Worm (Caenorhabditis elegans): ENCODE measurements around the gene oac-7.

The oac-7 gene

ce11 chrV:16309523-16309922 is at the start of gene oac-7:
TSS of gene oac-7 (plus strand) at chrV:16309805.
- no peak for TF ChIP-seq unc-62 (GFP tag; optimal IDR thresholded peaks at IDR 0.05)

- no peak for TF ChIP-seq unc-62 (GFP tag; optimal IDR thresholded peaks at IDR 0.05)
Observed at ce11 chrV:16266514-16266913, 43.1 kb upstream of the oac-7 start, which contains the start of gene T13F3.4. TSS of gene T13F3.4 (minus strand) at chrV:16266614.

DNA sequence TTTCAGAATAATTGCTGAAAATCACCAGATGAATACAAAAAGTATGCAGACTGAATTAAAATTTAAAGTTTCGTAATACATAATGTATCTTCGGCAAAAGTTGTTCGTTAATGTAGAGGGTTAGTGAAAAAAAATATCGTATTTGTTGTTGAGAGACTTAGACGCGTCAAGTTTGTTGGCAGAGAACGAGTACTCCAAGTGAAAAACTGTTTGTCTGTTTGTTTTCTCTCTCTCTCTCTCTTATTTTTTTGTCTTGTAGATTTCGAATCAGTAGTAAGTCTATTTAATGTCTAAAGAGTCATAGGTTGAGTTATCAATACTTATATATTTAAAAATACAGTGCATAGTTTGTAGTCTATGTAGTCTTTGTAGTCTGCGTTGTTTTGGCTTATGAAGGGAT is 40.0 kb upstream of the oac-7 start, which contains the start of the genes fbxa-2 and T13F3.8:
Gene fbxa-2, minus strand, starts transcription at position 101 of the 400 bp plus-strand sequence.
Gene T13F3.8, plus strand, starts transcription at position 245 of the 400 bp plus-strand sequence.
- no peak for TF ChIP-seq unc-62 (GFP tag; optimal IDR thresholded peaks at IDR 0.05)

DNA sequence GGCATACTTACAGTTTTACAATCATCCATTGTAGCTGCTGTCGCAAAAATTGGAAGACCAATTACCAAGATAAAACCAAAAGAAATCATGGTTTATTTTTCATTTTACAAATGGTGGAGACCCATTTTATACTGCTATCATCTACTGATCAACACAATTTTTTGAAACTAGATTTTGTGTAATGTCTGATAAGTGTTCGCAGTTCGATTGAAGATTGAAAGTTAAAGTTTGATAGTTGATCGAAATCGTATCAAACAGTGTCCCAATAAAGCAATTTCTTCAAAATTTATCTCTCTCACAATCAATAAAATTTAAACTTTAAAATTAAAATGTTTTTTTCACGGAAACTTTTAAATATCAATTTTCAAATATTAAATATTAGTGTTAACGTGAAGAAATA is 38.5 kb upstream of the oac-7 start, which contains the start of gene T13F3.6:
Gene T13F3.6, minus strand, starts transcription at position 101 of the 400 bp plus-strand sequence.
- TF ChIP-seq unc-62 (GFP tag; optimal IDR thresholded peaks at IDR 0.05) = no peak

DNA sequence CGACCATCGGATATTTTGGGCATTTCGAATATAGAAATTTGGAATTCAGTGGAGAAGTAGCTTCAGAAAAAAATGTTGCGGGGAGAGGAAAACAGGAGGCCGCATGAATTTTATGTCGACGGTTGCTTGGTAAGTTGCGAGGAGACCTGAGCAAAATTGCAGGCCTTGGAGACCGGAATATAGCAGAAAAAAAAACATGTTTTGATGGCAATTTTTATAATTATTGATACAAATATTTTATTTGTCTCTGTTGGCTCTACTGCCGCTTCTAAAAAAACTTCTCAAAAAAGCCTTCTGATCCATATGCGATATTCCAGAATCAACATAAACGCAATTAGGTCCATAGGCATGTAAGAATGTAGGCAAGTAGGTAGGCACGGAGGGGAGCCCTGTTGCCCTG is 34.3 kb upstream of the oac-7 start, which contains the start of gene pacl-1:
Gene pacl-1, minus strand, starts transcription at position 101 of the 400 bp plus-strand sequence.
- no peak for TF ChIP-seq unc-62 (GFP tag; optimal IDR thresholded peaks at IDR 0.05)

- TF ChIP-seq unc-62 (GFP tag; optimal IDR thresholded peaks at IDR 0.05) = no peak
Observed at ce11 chrV:16277918-16278317, 31.7 kb upstream of the oac-7 start, which contains the start of gene cyp-37B1. TSS of gene cyp-37B1 (plus strand) at chrV:16278116.

DNA sequence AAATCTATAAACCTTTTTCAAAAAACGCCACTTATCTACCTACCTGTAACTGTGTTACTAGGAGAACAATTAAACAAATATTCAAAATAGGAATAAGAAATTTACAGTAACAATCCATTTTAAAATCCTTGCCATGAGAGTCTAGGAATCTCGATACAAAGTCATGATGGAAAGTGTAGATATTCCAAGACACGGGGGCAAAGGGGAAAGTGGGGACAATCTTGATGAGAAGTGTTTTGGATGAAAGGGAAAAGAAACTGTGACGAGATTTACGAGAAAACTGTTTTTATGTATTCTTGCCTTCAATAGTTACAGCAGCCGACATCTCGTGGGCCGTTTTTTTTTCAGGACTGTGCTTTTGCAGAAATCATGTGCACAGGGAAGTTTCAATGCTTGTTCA is 27.5 kb upstream of the oac-7 start, which contains the start of gene F28G4.2:
Gene F28G4.2, minus strand, starts transcription at position 175 of the 400 bp plus-strand sequence.
- no peak for TF ChIP-seq unc-62 (GFP tag; optimal IDR thresholded peaks at IDR 0.05)

DNA sequence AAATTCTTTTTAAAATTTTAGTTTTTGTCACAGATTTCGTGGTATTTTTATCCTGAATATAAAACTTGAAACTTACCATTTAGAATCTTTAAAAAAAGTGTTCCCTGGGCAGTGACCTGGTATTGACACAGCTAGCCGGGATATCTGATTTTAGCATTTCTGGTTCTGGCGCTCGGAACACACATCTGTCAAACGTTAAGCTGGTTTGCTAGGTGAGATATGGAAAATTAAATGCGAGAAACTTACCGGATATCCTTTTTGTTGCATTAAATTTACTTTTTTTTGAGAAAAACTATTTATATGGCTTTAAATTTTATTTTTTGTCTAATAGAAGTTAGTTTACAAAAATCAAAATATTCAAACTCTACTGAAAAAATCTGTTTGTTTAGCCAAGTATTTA is 23.8 kb upstream of the oac-7 start, which contains the start of gene F28G4.4:
Gene F28G4.4, minus strand, starts transcription at position 101 of the 400 bp plus-strand sequence.
- TF ChIP-seq unc-62 (GFP tag; optimal IDR thresholded peaks at IDR 0.05) = no peak

DNA sequence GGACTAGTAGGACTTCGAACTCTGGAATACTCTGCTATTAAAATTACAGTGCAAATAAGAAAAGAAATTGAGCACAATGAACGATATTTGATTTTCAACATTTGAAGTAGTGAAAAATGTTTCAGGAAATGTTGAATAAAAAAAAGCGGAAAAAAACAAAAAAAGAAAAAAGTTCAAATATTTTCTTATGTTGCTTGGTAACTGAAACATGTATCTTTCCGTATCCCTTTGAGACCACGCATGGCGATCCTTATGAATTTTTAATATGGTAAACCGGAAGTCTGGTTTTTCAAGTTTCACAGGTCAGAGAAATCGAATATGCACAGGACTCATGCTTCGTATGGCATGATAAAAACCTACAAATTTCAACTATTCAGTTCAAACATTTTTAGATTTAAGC is 22.0 kb upstream of the oac-7 start, which contains the start of gene F28G4.3:
Gene F28G4.3, minus strand, starts transcription at position 101 of the 400 bp plus-strand sequence.
- no peak for TF ChIP-seq unc-62 (GFP tag; optimal IDR thresholded peaks at IDR 0.05)

DNA sequence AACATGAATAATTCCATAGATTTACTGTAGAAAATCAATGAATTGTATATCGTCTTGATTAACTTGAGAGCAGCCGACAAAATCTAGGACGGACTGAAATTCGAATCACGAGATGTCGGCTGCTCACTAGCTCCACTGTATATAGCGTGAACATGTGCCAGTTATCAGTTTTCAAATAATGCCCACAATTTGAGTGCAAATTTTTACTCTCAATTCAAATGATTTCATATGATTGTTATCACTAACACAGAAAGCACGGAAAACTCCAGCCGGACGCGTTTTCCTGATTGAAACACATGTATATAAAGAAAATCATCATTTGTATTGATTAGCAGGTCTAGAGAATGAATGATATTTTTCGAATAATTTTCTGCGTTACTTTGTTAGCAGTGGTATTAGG is 17.2 kb upstream of the oac-7 start, which contains the start of gene oac-5:
Gene oac-5, plus strand, starts transcription at position 301 of the 400 bp plus-strand sequence.
- no peak for TF ChIP-seq unc-62 (GFP tag; optimal IDR thresholded peaks at IDR 0.05)

- no peak for TF ChIP-seq unc-62 (GFP tag; optimal IDR thresholded peaks at IDR 0.05)
Observed at ce11 chrV:16297070-16297469, 12.5 kb upstream of the oac-7 start, which contains the start of gene srbc-83. TSS of gene srbc-83 (plus strand) at chrV:16297370.

- no peak for TF ChIP-seq unc-62 (GFP tag; optimal IDR thresholded peaks at IDR 0.05)
Observed at ce11 chrV:16298669-16299068, 10.9 kb upstream of the oac-7 start, which contains the start of gene srbc-84. TSS of gene srbc-84 (plus strand) at chrV:16298969.

ce11 chrV:16299834-16300233 is 9.8 kb upstream of the oac-7 start:
- TF ChIP-seq unc-62 (GFP tag; optimal IDR thresholded peaks at IDR 0.05) = no peak

ce11 chrV:16300276-16300675 is 9.3 kb upstream of the oac-7 start, which contains the start of gene srbc-82:
TSS of gene srbc-82 (plus strand) at chrV:16300576.
- TF ChIP-seq unc-62 (GFP tag; optimal IDR thresholded peaks at IDR 0.05) = no peak

ce11 chrV:16302439-16302838 is 7.2 kb upstream of the oac-7 start, which contains the start of the genes C31A11.13 and oac-6:
TSS of gene C31A11.13 (minus strand) at chrV:16302551.
TSS of gene oac-6 (plus strand) at chrV:16302717.
- no peak for TF ChIP-seq unc-62 (GFP tag; optimal IDR thresholded peaks at IDR 0.05)

DNA sequence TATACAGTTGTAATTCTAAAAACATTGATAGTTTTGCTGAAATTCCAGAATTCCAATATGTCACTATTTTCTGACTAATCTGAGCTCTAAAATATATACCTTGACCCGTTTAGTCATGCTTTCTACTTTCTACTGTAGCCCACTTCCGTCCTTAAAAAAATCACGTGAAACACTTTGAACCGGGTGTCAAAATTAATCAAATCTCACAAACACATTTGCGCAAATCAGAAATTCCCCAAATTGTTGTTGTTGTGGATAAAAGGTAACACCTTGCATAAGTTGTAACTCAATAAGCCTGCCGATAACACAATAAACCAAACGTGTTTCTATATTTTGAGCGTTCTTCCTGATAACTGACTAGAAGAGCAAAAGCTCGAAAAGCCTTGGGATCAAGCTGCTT is 2.4 kb upstream of the oac-7 start, which contains the start of gene srxa-7:
Gene srxa-7, plus strand, starts transcription at position 301 of the 400 bp plus-strand sequence.
- no peak for TF ChIP-seq unc-62 (GFP tag; optimal IDR thresholded peaks at IDR 0.05)

DNA sequence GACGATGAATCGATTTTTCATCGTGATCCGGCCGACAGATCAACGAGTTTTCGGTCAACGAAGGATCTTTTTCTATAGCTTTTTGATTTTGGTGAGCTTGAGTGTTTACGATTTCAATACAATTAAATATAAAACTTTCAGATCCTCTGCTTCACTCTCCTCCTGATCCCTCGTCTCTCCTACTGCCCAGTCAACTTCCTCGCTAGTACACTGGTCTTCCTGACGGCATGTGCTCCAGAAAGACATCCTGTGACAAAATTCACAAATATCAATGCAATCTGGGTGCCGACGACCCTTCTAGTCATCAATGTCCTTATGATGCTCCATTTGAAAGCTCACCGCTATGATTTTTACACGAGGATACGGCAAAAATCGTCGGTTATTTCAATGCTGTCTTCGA is 1.3 kb upstream of the oac-7 start:
- TF ChIP-seq unc-62 (GFP tag; optimal IDR thresholded peaks at IDR 0.05) = no peak

Measured in whole organism, dauer.